Worm (Caenorhabditis elegans) whole organism, L4 larva: ENCODE data around the gene sdz-35.

Source experiments
- ZK546.5 ChIP-seq, 2 experiments: sonication (generic microtip); optimal IDR thresholded peaks; 2 replicates each; lab custom pipeline; 2017; ENCODE audit warnings: missing biosample characterization in 2 of 2, missing genetic modification characterization in 2 of 2
- ceh-28 ChIP-seq: fragments of 150-350 bp; optimal IDR thresholded peaks from 2 replicates; lab custom pipeline; 2014; ENCODE audit warnings: missing biosample characterization, missing genetic modification reagents, missing genetic modification characterization
- ceh-44 ChIP-seq: fragments of 200-800 bp; sonication (Bioruptor generic); IDR thresholded peaks from 2 replicates; pipeline ENCODE4 v1.3.6; 2022; ENCODE audit warnings: missing genetic modification reagents, missing genetic modification characterization, missing compliant biosample characterization
- egl-27 ChIP-seq: sonication (generic microtip); optimal IDR thresholded peaks from 3 replicates; lab custom pipeline; 2017; ENCODE audit warnings: missing biosample characterization, missing genetic modification reagents, missing genetic modification characterization
- jun-1 ChIP-seq: fragments of 150-350 bp; optimal IDR thresholded peaks from 2 replicates; lab custom pipeline; 2014; ENCODE audit warnings: missing biosample characterization, missing genetic modification reagents, missing genetic modification characterization
- madf-5 ChIP-seq, 2 experiments: fragments of 200-800 bp; sonication (Bioruptor generic); IDR thresholded peaks; 2 replicates each; pipeline ENCODE4 v1.3.6; 2022; ENCODE audit warnings: missing compliant biosample characterization in 2 of 2, missing genetic modification characterization in 2 of 2
- nhr-11 ChIP-seq: fragments of 150-350 bp; optimal IDR thresholded peaks from 2 replicates; lab custom pipeline; 2014; ENCODE audit warnings: missing biosample characterization, missing genetic modification characterization
- nhr-237 ChIP-seq: sonication (generic microtip); optimal IDR thresholded peaks from 2 replicates; lab custom pipeline; 2017; ENCODE audit warnings: missing biosample characterization, missing genetic modification characterization
- nhr-76 ChIP-seq: fragments of 150-350 bp; optimal IDR thresholded peaks from 2 replicates; lab custom pipeline; 2014; ENCODE audit warnings: missing biosample characterization, missing genetic modification characterization
- pha-4 ChIP-seq, 2 experiments: fragments of 150-350 bp in 1 of 2; fragments of 200-800 bp in 1 of 2; sonication (Bioruptor generic) in 1 of 2; IDR thresholded peaks in 1 of 2; optimal IDR thresholded peaks in 1 of 2; 2 replicates each; pipeline versions ENCODE4 v1.3.6 to Lab custom; 2014 to 2022; ENCODE audit warnings: missing genetic modification characterization in 2 of 2, missing genetic modification reagents in 2 of 2, missing biosample characterization in 1 of 2, missing compliant biosample characterization in 1 of 2
- ztf-7 ChIP-seq: fragments of 150-350 bp; optimal IDR thresholded peaks from 2 replicates; lab custom pipeline; 2014; ENCODE audit warnings: missing biosample characterization, missing genetic modification characterization

DNA sequence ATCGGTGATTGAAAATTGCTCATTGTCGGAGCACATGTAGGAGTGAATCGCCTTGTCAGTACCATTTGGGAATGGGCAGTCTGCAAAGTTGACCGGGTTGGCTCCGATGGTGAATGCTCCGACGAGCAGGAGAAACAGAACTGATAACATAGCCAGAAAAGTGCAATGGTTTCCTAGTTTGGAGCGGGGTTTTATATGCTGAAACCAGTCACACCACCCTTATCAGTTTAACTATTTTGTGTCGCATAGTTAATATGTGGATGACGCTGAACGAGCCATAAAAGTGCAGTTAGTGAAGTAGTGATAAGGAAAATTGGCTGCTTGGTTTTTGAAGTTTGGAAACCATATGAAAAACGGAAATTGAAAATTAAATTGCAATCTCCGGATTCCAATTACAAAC lies 37.3 kb upstream of the sdz-35 start, which contains the start of gene C17F4.7:
- no peak for TF ChIP-seq nhr-11
- TF ChIP-seq ceh-44 (GFP tag; lab: Robert Waterston, UW), result no peak
- TF ChIP-seq madf-5 (GFP tag; IDR thresholded peaks at IDR 0.05; lab: Robert Waterston, UW), result no peak
- no peak for TF ChIP-seq nhr-76 (tag; lab: Kevin White, UChicago)
- no peak for TF ChIP-seq egl-27 (tag; lab: Kevin White, UChicago)
- TF ChIP-seq ZK546.5 (tag; optimal IDR thresholded peaks at IDR 0.05; lab: Kevin White, UChicago), result no peak
- peak; percentile 12 for TF ChIP-seq jun-1 (tag; lab: Kevin White, UChicago)
- no peak for TF ChIP-seq ztf-7
- no peak for TF ChIP-seq pha-4 (GFP tag; IDR thresholded peaks at IDR 0.05; lab: Robert Waterston, UW)
- TF ChIP-seq pha-4 (tag; optimal IDR thresholded peaks at IDR 0.05; lab: Kevin White, UChicago), result no peak
- TF ChIP-seq nhr-237 (tag; lab: Kevin White, UChicago), result no peak
- no peak for TF ChIP-seq ceh-28 (tag; lab: Kevin White, UChicago)
